Fruit fly (Drosophila melanogaster) whole organism, prepupa: ENCODE measurements around the gene dpr16.
A peak's percentile ranks its signal among the peaks of the same experiment; 100 is the strongest.

Experiments
- Blimp-1 ChIP-seq: fragments of 200-800 bp; sonication (Bioruptor generic); optimal IDR thresholded peaks from 3 replicates; lab custom pipeline; 2017; ENCODE audit warnings: missing biosample characterization, missing genetic modification characterization, mild to moderate bottlenecking, moderate library complexity, missing genetic modification reagents
- CG11762 ChIP-seq: fragments of 200-800 bp; sonication (Bioruptor generic); optimal IDR thresholded peaks from 3 replicates; lab custom pipeline; 2016; ENCODE audit warnings: missing biosample characterization, missing genetic modification characterization; ENCODE audit not compliant: insufficient read depth
- CG11902 ChIP-seq: fragments of 200-800 bp; sonication (Bioruptor generic); optimal IDR thresholded peaks from 3 replicates; lab custom pipeline; 2016; ENCODE audit warnings: missing biosample characterization, missing genetic modification characterization
- CG15336 ChIP-seq: fragments of 200-800 bp; sonication (Bioruptor generic); IDR thresholded peaks from 2 replicates; pipeline ENCODE4 v1.3.6; 2022; ENCODE audit warnings: missing biosample characterization, missing genetic modification characterization
- CG1621 ChIP-seq: fragments of 200-800 bp; sonication (Bioruptor generic); optimal IDR thresholded peaks from 3 replicates; lab custom pipeline; 2018; ENCODE audit warnings: missing biosample characterization, mild to moderate bottlenecking, missing genetic modification characterization
- CG16779 ChIP-seq: fragments of 200-800 bp; sonication (Bioruptor generic); optimal IDR thresholded peaks from 3 replicates; lab custom pipeline; 2017; ENCODE audit warnings: missing biosample characterization, mild to moderate bottlenecking, missing genetic modification characterization
- CG3032 ChIP-seq: fragments of 200-800 bp; optimal IDR thresholded peaks from 2 replicates; lab custom pipeline; 2019; ENCODE audit warnings: missing biosample characterization, mild to moderate bottlenecking, missing genetic modification characterization, moderate library complexity
- CG31627 ChIP-seq: fragments of 200-800 bp; sonication (Bioruptor generic); optimal IDR thresholded peaks from 3 replicates; lab custom pipeline; 2016; ENCODE audit warnings: missing biosample characterization, missing genetic modification characterization
- CG32006 ChIP-seq: fragments of 200-800 bp; sonication (Bioruptor generic); optimal IDR thresholded peaks from 3 replicates; lab custom pipeline; 2017; ENCODE audit warnings: missing biosample characterization, mild to moderate bottlenecking, missing genetic modification characterization
- CG34406 ChIP-seq: fragments of 200-800 bp; sonication (Bioruptor generic); optimal IDR thresholded peaks from 3 replicates; lab custom pipeline; 2016; ENCODE audit warnings: missing biosample characterization, missing genetic modification characterization
- CG6163 ChIP-seq: fragments of 200-800 bp; sonication (Bioruptor generic); IDR thresholded peaks from 3 replicates; pipeline ENCODE4 v1.3.6; 2022; ENCODE audit warnings: missing biosample characterization, missing genetic modification characterization
- CG6276 ChIP-seq: fragments of 200-800 bp; sonication (Bioruptor generic); optimal IDR thresholded peaks from 2 replicates; lab custom pipeline; 2017; ENCODE audit warnings: missing biosample characterization, mild to moderate bottlenecking, missing genetic modification characterization
- CG6792 ChIP-seq: fragments of 200-800 bp; sonication (Bioruptor generic); optimal IDR thresholded peaks from 3 replicates; lab custom pipeline; 2016; ENCODE audit warnings: missing biosample characterization, missing genetic modification characterization
- CG6854 ChIP-seq: fragments of 200-800 bp; sonication (Bioruptor generic); optimal IDR thresholded peaks from 2 replicates; lab custom pipeline; 2017; ENCODE audit warnings: missing biosample characterization, mild to moderate bottlenecking, missing genetic modification characterization
- CG7368 ChIP-seq: fragments of 200-800 bp; sonication (Bioruptor generic); optimal IDR thresholded peaks from 3 replicates; lab custom pipeline; 2016; ENCODE audit warnings: missing biosample characterization, missing genetic modification characterization
- CG8632 ChIP-seq: fragments of 200-800 bp; sonication (Bioruptor generic); optimal IDR thresholded peaks from 3 replicates; lab custom pipeline; 2016; ENCODE audit warnings: missing biosample characterization, missing genetic modification characterization
- CG9139 ChIP-seq: fragments of 200-800 bp; sonication (Bioruptor generic); optimal IDR thresholded peaks from 3 replicates; lab custom pipeline; 2017; ENCODE audit warnings: missing biosample characterization, mild to moderate bottlenecking, missing genetic modification characterization
- Eip75B ChIP-seq: fragments of 200-800 bp; sonication (Bioruptor generic); optimal IDR thresholded peaks from 3 replicates; lab custom pipeline; 2016; ENCODE audit warnings: missing biosample characterization, missing genetic modification characterization
- Ets21C ChIP-seq: fragments of 200-800 bp; sonication (Bioruptor generic); optimal IDR thresholded peaks from 3 replicates; lab custom pipeline; 2016; ENCODE audit warnings: missing biosample characterization, missing genetic modification characterization
- Ets96B ChIP-seq: fragments of 200-800 bp; optimal IDR thresholded peaks from 2 replicates; lab custom pipeline; 2019; ENCODE audit warnings: missing biosample characterization, mild to moderate bottlenecking, missing genetic modification characterization, moderate library complexity
- Hr4 ChIP-seq: fragments of 200-800 bp; sonication (Bioruptor generic); optimal IDR thresholded peaks from 3 replicates; lab custom pipeline; 2016; ENCODE audit warnings: missing biosample characterization, missing genetic modification characterization
- Lpt ChIP-seq: fragments of 200-800 bp; sonication (Bioruptor generic); optimal IDR thresholded peaks from 3 replicates; lab custom pipeline; 2016; ENCODE audit warnings: missing biosample characterization, missing genetic modification characterization
- Met ChIP-seq: fragments of 200-800 bp; sonication (Bioruptor generic); optimal IDR thresholded peaks from 3 replicates; lab custom pipeline; 2016; ENCODE audit warnings: missing biosample characterization, missing genetic modification characterization
- OdsH ChIP-seq: fragments of 200-800 bp; sonication (Bioruptor generic); optimal IDR thresholded peaks from 3 replicates; lab custom pipeline; 2016; ENCODE audit warnings: missing biosample characterization, missing genetic modification characterization
- Sox102F ChIP-seq: fragments of 200-800 bp; sonication (Bioruptor generic); optimal IDR thresholded peaks from 2 replicates; lab custom pipeline; 2016; ENCODE audit warnings: missing biosample characterization, mild to moderate bottlenecking, missing genetic modification characterization
- Sox14 ChIP-seq: fragments of 200-800 bp; sonication (Bioruptor generic); optimal IDR thresholded peaks from 3 replicates; lab custom pipeline; 2016; ENCODE audit warnings: missing biosample characterization, missing genetic modification characterization
- Sox15 ChIP-seq: fragments of 200-800 bp; sonication (Bioruptor generic); optimal IDR thresholded peaks from 3 replicates; lab custom pipeline; 2016; ENCODE audit warnings: missing biosample characterization, missing genetic modification characterization
- achi ChIP-seq: fragments of 200-800 bp; sonication (Bioruptor generic); optimal IDR thresholded peaks from 3 replicates; lab custom pipeline; 2016; ENCODE audit warnings: missing biosample characterization, missing genetic modification characterization
- cyc ChIP-seq: fragments of 200-800 bp; sonication (Bioruptor generic); optimal IDR thresholded peaks from 3 replicates; lab custom pipeline; 2016; ENCODE audit warnings: missing biosample characterization, missing genetic modification characterization
- dsx ChIP-seq: fragments of 200-800 bp; optimal IDR thresholded peaks from 3 replicates; lab custom pipeline; 2019; ENCODE audit warnings: missing biosample characterization, mild to moderate bottlenecking, missing genetic modification characterization, moderate library complexity; ENCODE audit not compliant: poor library complexity, severe bottlenecking
- eg ChIP-seq: fragments of 200-800 bp; sonication (Bioruptor generic); IDR thresholded peaks from 3 replicates; pipeline ENCODE4 v1.3.6; 2022; ENCODE audit warnings: missing biosample characterization, missing genetic modification characterization
- esn ChIP-seq: fragments of 200-800 bp; sonication (Bioruptor generic); optimal IDR thresholded peaks from 2 replicates; lab custom pipeline; 2016; ENCODE audit warnings: missing biosample characterization, mild to moderate bottlenecking, missing genetic modification characterization, moderate library complexity
- fd59A ChIP-seq: fragments of 200-800 bp; sonication (Bioruptor generic); optimal IDR thresholded peaks from 2 replicates; lab custom pipeline; 2017; ENCODE audit warnings: missing biosample characterization, mild to moderate bottlenecking, missing genetic modification characterization, missing genetic modification reagents
- fd85E ChIP-seq: fragments of 200-800 bp; sonication (Bioruptor generic); optimal IDR thresholded peaks from 3 replicates; lab custom pipeline; 2016; ENCODE audit warnings: missing biosample characterization, missing genetic modification characterization
- fkh ChIP-seq: fragments of 200-800 bp; sonication (Bioruptor generic); optimal IDR thresholded peaks from 3 replicates; lab custom pipeline; 2017; ENCODE audit warnings: missing biosample characterization, mild to moderate bottlenecking, missing genetic modification characterization, moderate library complexity
- pdm3 ChIP-seq: fragments of 200-800 bp; sonication (Bioruptor generic); optimal IDR thresholded peaks from 3 replicates; lab custom pipeline; 2016; ENCODE audit warnings: missing biosample characterization, missing genetic modification characterization
- salr ChIP-seq, 2 experiments: fragments of 200-800 bp; sonication (Bioruptor generic); optimal IDR thresholded peaks; 3 replicates each; lab custom pipeline; 2016 to 2018; ENCODE audit warnings: missing biosample characterization in 2 of 2, missing genetic modification characterization in 2 of 2, mild to moderate bottlenecking in 1 of 2
- spab ChIP-seq: fragments of 200-800 bp; sonication (Bioruptor generic); optimal IDR thresholded peaks from 2 replicates; lab custom pipeline; 2017; ENCODE audit warnings: missing biosample characterization, mild to moderate bottlenecking, missing genetic modification characterization, missing genetic modification reagents
- ss ChIP-seq, 2 experiments: fragments of 200-800 bp; sonication (Bioruptor generic); optimal IDR thresholded peaks; 2 replicates in 1 of 2; 3 replicates in 1 of 2; lab custom pipeline; 2017 to 2018; ENCODE audit warnings: mild to moderate bottlenecking in 2 of 2, missing biosample characterization in 2 of 2, missing genetic modification characterization in 2 of 2, moderate library complexity in 1 of 2
- svp ChIP-seq: fragments of 200-800 bp; sonication (Bioruptor generic); peaks from one replicate; lab custom pipeline; 2016; ENCODE audit warnings: missing biosample characterization, missing genetic modification characterization
- vri ChIP-seq: fragments of 200-800 bp; sonication (Bioruptor generic); optimal IDR thresholded peaks from 3 replicates; lab custom pipeline; 2016; ENCODE audit warnings: missing biosample characterization, mild to moderate bottlenecking, missing genetic modification characterization

dpr16 gene

DNA sequence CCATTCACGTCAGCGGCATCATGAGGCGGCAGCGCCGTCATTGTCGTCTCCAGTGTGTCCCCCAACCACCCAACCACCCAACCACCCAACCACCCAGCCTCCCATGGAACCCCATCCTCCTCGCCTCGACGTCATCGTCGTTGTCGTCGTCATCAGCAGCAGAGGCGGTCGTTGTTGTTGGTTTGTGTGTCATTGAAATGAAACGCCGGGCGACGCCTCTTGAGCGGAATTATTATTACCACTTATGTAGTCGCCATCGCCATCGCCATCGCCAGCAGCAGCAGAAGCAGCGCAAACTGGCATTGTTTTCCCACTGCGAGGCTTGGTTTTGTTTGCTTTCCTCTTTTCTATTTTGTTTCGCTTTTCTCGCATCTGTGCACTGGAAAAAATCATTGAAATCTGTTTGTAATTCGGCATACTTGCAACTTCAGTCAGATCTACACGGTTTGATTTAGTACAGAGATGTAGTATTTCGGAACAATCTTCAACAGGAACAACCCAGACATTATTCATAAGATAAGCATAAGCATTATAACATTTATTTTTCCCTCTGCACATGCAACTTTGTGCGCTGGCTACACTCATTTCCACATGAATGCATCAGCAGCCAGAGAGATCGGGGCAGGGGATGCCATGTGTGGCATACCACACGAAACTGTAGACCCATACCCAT is 37.8 kb upstream of the dpr16 start (continued):
- TF ChIP-seq OdsH = peak; percentile 94
- TF ChIP-seq vri (GFP tag; lab: Kevin White, UChicago) = peak; percentile 77
- peak; percentile 98 for TF ChIP-seq Lpt (GFP tag; lab: Kevin White, UChicago)
- TF ChIP-seq cyc (GFP tag; lab: Kevin White, UChicago) = peak; percentile 88
- peak; percentile 97 for TF ChIP-seq pdm3 (GFP tag; lab: Kevin White, UChicago)
- peak; percentile 92 for TF ChIP-seq CG6792 (GFP tag; lab: Kevin White, UChicago)
- peak; percentile 96 for TF ChIP-seq Eip75B (GFP tag; lab: Kevin White, UChicago)
- peak; percentile 98 for TF ChIP-seq CG15336 (GFP tag; lab: Robert Waterston, UW)
- TF ChIP-seq dsx (GFP tag; lab: Kevin White, UChicago) = peak; percentile 100
- TF ChIP-seq CG6854 (GFP tag; lab: Kevin White, UChicago) = peak; percentile 74
- peak; percentile 85 for TF ChIP-seq CG11762
- TF ChIP-seq CG8632 (GFP tag; lab: Kevin White, UChicago) = peak; percentile 87
- TF ChIP-seq Met (GFP tag; lab: Kevin White, UChicago) = peak; percentile 89
- TF ChIP-seq spab (GFP tag; lab: Kevin White, UChicago) = peak; percentile 96
- TF ChIP-seq CG31627 = peak; percentile 88

DNA sequence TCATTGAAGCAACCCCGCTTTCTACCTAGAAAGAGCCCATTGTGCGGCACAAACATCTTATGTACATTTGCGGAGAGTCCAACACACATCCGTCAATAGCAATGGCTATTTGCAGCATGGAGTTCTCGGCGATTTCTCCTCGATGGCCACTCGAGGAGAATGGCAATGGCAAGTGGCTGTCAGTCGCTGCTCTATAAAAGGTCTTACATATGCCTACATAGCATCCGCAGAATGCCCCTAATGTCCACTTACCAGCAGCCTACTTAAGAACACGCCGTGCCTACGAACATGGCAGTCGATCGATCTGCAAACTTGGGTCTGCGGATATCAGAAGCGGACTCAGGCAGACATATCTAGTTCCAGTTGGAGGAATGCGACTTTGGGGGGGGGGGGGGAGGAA is 36.6 kb upstream of the dpr16 start:
- TF ChIP-seq Blimp-1 = no peak
- no peak for TF ChIP-seq CG6276 (GFP tag; lab: Kevin White, UChicago)
- TF ChIP-seq dsx (GFP tag; lab: Kevin White, UChicago) = no peak
- no peak for TF ChIP-seq pdm3 (GFP tag; lab: Kevin White, UChicago)

DNA sequence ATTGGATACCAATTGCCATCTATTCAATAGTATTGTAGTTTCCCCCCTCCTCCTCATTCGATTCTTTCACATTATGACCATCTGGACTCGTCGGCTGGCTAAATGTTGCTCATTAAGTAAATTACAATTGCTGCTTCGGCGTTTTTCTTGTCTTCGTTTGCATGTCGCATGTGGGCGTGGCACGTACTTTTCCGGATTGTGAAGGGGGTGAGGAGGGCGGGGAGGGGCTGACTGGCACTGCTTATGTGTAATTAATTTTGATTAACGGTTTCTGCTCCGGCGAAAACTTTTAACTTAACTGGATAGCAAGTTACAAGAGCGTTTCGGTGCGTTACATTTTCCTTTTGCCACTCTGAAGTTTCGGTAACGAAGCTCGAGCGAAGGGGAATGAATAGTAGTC is 35.3 kb upstream of the dpr16 start:
- TF ChIP-seq ss (GFP tag; optimal IDR thresholded peaks at IDR 0.05; lab: Kevin White, UChicago) = peak in 1 of 2 experiments; percentile 66
- no peak for TF ChIP-seq achi (GFP tag; lab: Kevin White, UChicago)

DNA sequence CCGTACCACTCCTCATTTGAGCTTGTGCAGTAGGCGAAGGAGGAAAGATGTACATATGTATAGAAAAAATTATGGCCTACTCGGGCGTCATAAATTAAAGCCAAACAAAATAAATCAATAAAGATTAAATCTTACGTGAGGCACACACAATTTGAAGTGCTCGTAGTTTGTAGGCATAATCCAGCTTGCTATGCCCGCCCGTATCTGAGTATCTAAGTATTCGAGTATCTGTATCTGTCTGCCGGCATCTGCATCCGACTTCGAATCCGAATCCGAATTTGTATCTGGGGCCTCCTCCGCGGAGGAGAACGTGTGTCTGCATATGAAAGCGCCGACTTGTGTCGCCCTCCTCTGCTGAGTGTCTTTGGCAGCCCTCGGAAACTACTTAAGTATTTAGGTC is 34.3 kb upstream of the dpr16 start:
- TF ChIP-seq CG9139 (GFP tag; lab: Kevin White, UChicago) (no peak), dsx (GFP tag; lab: Kevin White, UChicago) (peak; percentile 2), fkh (peak; percentile 49)

DNA sequence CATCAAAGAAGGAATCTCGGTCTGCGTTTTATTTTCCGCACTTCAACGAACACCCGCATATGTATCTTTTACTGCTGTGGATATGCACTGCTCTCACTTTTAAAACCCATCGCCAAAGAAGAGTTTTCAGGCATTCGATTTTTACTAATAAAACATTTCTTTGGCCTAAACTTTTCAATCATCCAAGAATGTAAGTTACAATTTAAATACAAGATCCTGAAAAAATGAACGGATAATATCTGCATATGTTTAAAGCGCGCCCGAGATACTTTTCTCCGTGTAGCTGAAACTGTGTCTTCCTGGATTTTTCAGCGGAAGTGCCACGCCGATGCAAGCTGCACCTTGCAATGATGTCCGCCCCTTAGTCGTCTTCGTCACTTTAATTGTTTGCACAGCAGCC is 32.5 kb upstream of the dpr16 start:
- TF ChIP-seq CG31627 (peak; percentile 38), esn (peak; percentile 50), Sox102F (GFP tag; lab: Kevin White, UChicago) (peak; percentile 42), CG11902 (GFP tag; lab: Kevin White, UChicago) (no peak), Eip75B (GFP tag; lab: Kevin White, UChicago) (peak; percentile 28), fd59A (GFP tag; lab: Kevin White, UChicago) (peak; percentile 17), Sox14 (GFP tag; lab: Kevin White, UChicago) (peak; percentile 48), CG7368 (GFP tag; lab: Kevin White, UChicago) (peak; percentile 6), eg (no peak), Hr4 (GFP tag; lab: Kevin White, UChicago) (no peak), salr (GFP tag; optimal IDR thresholded peaks at IDR 0.05; lab: Kevin White, UChicago) (peak; percentile 26 to 42), Lpt (GFP tag; lab: Kevin White, UChicago) (no peak), vri (GFP tag; lab: Kevin White, UChicago) (no peak), CG15336 (GFP tag; lab: Robert Waterston, UW) (0 out of 2 replicates have a peak, but pooled peaks have one; percentile 11), Ets96B (tag; lab: Kevin White, UChicago) (peak; percentile 58), Ets21C (no peak), CG8632 (GFP tag; lab: Kevin White, UChicago) (no peak), Sox15 (GFP tag; lab: Kevin White, UChicago) (no peak), fd85E (GFP tag; lab: Kevin White, UChicago) (no peak), CG6163 (GFP tag; lab: Robert Waterston, UW) (no peak), Met (GFP tag; lab: Kevin White, UChicago) (peak; percentile 62), Blimp-1 (no peak), CG3032 (tag; lab: Kevin White, UChicago) (peak; percentile 8), CG16779 (tag; lab: Kevin White, UChicago) (no peak), CG34406 (GFP tag; lab: Kevin White, UChicago) (peak; percentile 26), CG32006 (GFP tag; lab: Kevin White, UChicago) (peak; percentile 25), CG6276 (GFP tag; lab: Kevin White, UChicago) (no peak), svp (GFP tag; lab: Kevin White, UChicago) (peak; percentile 74), CG1621 (tag; lab: Kevin White, UChicago) (no peak)
